Worm (Caenorhabditis elegans) whole organism, midembryonic: ENCODE results near the gene rpl-23.

Experiments
- T22C8.4 ChIP-seq: fragments of 200-800 bp; sonication (Bioruptor generic); IDR thresholded peaks from 2 replicates; pipeline ENCODE4 v1.3.6; 2022; ENCODE audit warnings: missing genetic modification characterization, missing compliant biosample characterization
- cog-1 ChIP-seq: sonication (generic microtip); optimal IDR thresholded peaks from 2 replicates; lab custom pipeline; 2016; ENCODE audit warnings: missing genetic modification characterization, missing compliant biosample characterization
- flt-1 ChIP-seq: fragments of 200-800 bp; sonication (Bioruptor generic); IDR thresholded peaks from 2 replicates; pipeline ENCODE4 v1.3.6; 2022; ENCODE audit warnings: missing genetic modification characterization, missing compliant biosample characterization
- klf-2 ChIP-seq: fragments of 200-800 bp; sonication (Bioruptor generic); conservative IDR thresholded peaks from 2 replicates; pipeline ENCODE4 v1.3.6; 2022; ENCODE audit warnings: missing genetic modification reagents, missing genetic modification characterization, missing compliant biosample characterization
- med-1 ChIP-seq: sonication (generic microtip); optimal IDR thresholded peaks from 2 replicates; lab custom pipeline; 2017; ENCODE audit warnings: missing genetic modification characterization, mild to moderate bottlenecking, missing compliant biosample characterization, antibody characterized with exemption, missing genetic modification reagents; ENCODE audit not compliant: insufficient read depth
- tab-1 ChIP-seq: fragments of 200-800 bp; sonication (Bioruptor generic); IDR thresholded peaks from 2 replicates; pipeline ENCODE4 v1.3.6; 2022; ENCODE audit warnings: missing genetic modification characterization, missing compliant biosample characterization
- ztf-23 ChIP-seq: fragments of 200-800 bp; sonication (Bioruptor generic); IDR thresholded peaks from 2 replicates; pipeline ENCODE4 v1.3.6; 2022; ENCODE audit warnings: missing genetic modification reagents, missing genetic modification characterization, missing compliant biosample characterization
- ztf-29 ChIP-seq: fragments of 200-800 bp; sonication (Bioruptor generic); IDR thresholded peaks from 2 replicates; pipeline ENCODE4 v1.3.6; 2022; ENCODE audit warnings: missing genetic modification reagents, missing genetic modification characterization, missing compliant biosample characterization

DNA sequence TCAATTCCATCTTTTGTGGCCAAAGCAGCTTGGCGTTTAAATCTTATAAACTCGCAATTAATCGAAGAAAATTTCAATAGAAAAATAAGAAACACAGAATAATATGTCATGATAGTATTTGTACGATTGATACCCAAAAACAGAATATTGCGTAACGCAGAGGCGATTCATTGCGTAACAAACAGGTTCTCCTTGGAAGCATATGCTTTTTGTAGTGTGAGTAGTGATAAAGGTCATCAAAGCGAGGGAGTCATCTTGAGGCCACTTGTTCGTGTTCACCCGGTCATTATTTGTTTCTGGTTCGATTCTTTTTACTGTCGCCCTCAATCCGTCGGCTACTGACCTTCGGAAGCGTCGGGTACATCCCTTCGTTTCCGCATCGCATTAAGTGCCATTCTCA, 45.0 kb downstream of the rpl-23 start, which contains the start of gene F54E7.6:
- TF ChIP-seq ztf-23 (GFP tag; lab: Robert Waterston, UW) (no peak), ztf-29 (no peak), tab-1 (no peak), med-1 (no peak), flt-1 (GFP tag; lab: Robert Waterston, UW) (no peak), T22C8.4 (GFP tag; lab: Robert Waterston, UW) (no peak), cog-1 (no peak), klf-2 (GFP tag; lab: Robert Waterston, UW) (no peak)
